Worm (Caenorhabditis elegans): ENCODE measurements around the gene R13A5.11.

ce11 chrIII:7619846-7620245, 26.7 kb upstream of the R13A5.11 start:
- no peak for TF ChIP-seq Y22D7AL.16 (tag; optimal IDR thresholded peaks at IDR 0.05)
- no peak for TF ChIP-seq fkh-10 (GFP tag; optimal IDR thresholded peaks at IDR 0.05)
- TF ChIP-seq dve-1 (tag; optimal IDR thresholded peaks at IDR 0.05) = no peak
- no peak for TF ChIP-seq ama-1 (optimal IDR thresholded peaks at IDR 0.05)
- no peak for TF ChIP-seq gmeb-2 (tag; optimal IDR thresholded peaks at IDR 0.05)
- no peak for TF ChIP-seq zip-5 (tag; optimal IDR thresholded peaks at IDR 0.05)
- no peak for TF ChIP-seq ahr-1 (tag; optimal IDR thresholded peaks at IDR 0.05)
- TF ChIP-seq rnt-1 (tag; optimal IDR thresholded peaks at IDR 0.05) = no peak
- no peak for TF ChIP-seq elt-4 (tag; optimal IDR thresholded peaks at IDR 0.05)
